Fruit fly (Drosophila melanogaster) whole organism, embryonic: Measurements from ENCODE around the gene Ac13E.

Source experiments
- Asciz ChIP-seq: fragments of 200-800 bp; sonication (Bioruptor generic); optimal IDR thresholded peaks from 2 replicates; lab custom pipeline; 2017; ENCODE audit warnings: missing biosample characterization, mild to moderate bottlenecking, missing genetic modification characterization, missing genetic modification reagents
- Atf-2 ChIP-seq: fragments of 200-800 bp; sonication (Bioruptor generic); optimal IDR thresholded peaks from 2 replicates; lab custom pipeline; 2016; ENCODE audit warnings: missing biosample characterization, missing genetic modification characterization
- Bteb2 ChIP-seq: fragments of 200-800 bp; sonication (Bioruptor generic); optimal IDR thresholded peaks from 2 replicates; lab custom pipeline; 2016; ENCODE audit warnings: missing biosample characterization, missing genetic modification characterization
- C15 ChIP-seq: fragments of 200-800 bp; sonication (Bioruptor generic); IDR thresholded peaks from 3 replicates; pipeline ENCODE4 v1.3.6; 2022; ENCODE audit warnings: missing biosample characterization, missing genetic modification characterization
- CG10654 ChIP-seq: fragments of 200-800 bp; sonication (Bioruptor generic); optimal IDR thresholded peaks from 2 replicates; lab custom pipeline; 2016; ENCODE audit warnings: missing biosample characterization, missing genetic modification characterization
- CG11504 ChIP-seq: fragments of 200-800 bp; sonication (Bioruptor generic); optimal IDR thresholded peaks from 3 replicates; lab custom pipeline; 2019; ENCODE audit warnings: missing biosample characterization, mild to moderate bottlenecking, missing genetic modification characterization, moderate library complexity
- CG12104 ChIP-seq: fragments of 200-800 bp; sonication (Bioruptor generic); optimal IDR thresholded peaks from 3 replicates; lab custom pipeline; 2016; ENCODE audit warnings: missing biosample characterization, missing genetic modification characterization
- CG12219 ChIP-seq: fragments of 200-800 bp; sonication (Bioruptor generic); optimal IDR thresholded peaks from 3 replicates; lab custom pipeline; 2018; ENCODE audit warnings: missing biosample characterization, mild to moderate bottlenecking, missing genetic modification characterization
- CG14710 ChIP-seq: fragments of 200-800 bp; sonication (Bioruptor generic); optimal IDR thresholded peaks from 3 replicates; lab custom pipeline; 2019; ENCODE audit warnings: missing biosample characterization, mild to moderate bottlenecking, missing genetic modification characterization, moderate library complexity
- CG15514 ChIP-seq: fragments of 200-800 bp; sonication (Bioruptor generic); optimal IDR thresholded peaks from 3 replicates; lab custom pipeline; 2017; ENCODE audit warnings: missing biosample characterization, missing genetic modification characterization, mild to moderate bottlenecking, moderate library complexity, missing genetic modification reagents
- CG16779 ChIP-seq: fragments of 200-800 bp; sonication (Bioruptor generic); IDR thresholded peaks from 2 replicates; pipeline ENCODE4 v1.3.6; 2022; ENCODE audit warnings: missing biosample characterization, missing genetic modification characterization
- CG16863 ChIP-seq: fragments of 200-800 bp; sonication (Bioruptor generic); optimal IDR thresholded peaks from 3 replicates; lab custom pipeline; 2016; ENCODE audit warnings: missing biosample characterization, missing genetic modification characterization
- CG1832 ChIP-seq: fragments of 200-800 bp; sonication (Bioruptor generic); optimal IDR thresholded peaks from 2 replicates; lab custom pipeline; 2017; ENCODE audit warnings: missing biosample characterization, mild to moderate bottlenecking, missing genetic modification characterization, inconsistent platforms
- CG2116 ChIP-seq: fragments of 200-800 bp; sonication (Bioruptor generic); optimal IDR thresholded peaks from 3 replicates; lab custom pipeline; 2018; ENCODE audit warnings: missing biosample characterization, mild to moderate bottlenecking, missing genetic modification characterization
- CG2202 ChIP-seq: fragments of 200-800 bp; sonication (Bioruptor generic); optimal IDR thresholded peaks from 2 replicates; lab custom pipeline; 2018; ENCODE audit warnings: missing biosample characterization, mild to moderate bottlenecking, missing genetic modification characterization
- CG2712 ChIP-seq: fragments of 200-800 bp; optimal IDR thresholded peaks from 3 replicates; lab custom pipeline; 2019; ENCODE audit warnings: missing biosample characterization, mild to moderate bottlenecking, missing genetic modification characterization, moderate library complexity
- CG32767 ChIP-seq: fragments of 200-800 bp; sonication (Bioruptor generic); IDR thresholded peaks from 2 replicates; pipeline ENCODE4 v1.3.6; 2022; ENCODE audit warnings: missing biosample characterization, missing genetic modification characterization
- CG34422 ChIP-seq: fragments of 200-800 bp; sonication (Bioruptor generic); IDR thresholded peaks from 3 replicates; pipeline ENCODE4 v1.3.6; 2022; ENCODE audit warnings: missing biosample characterization, missing genetic modification characterization
- CG6689 ChIP-seq: fragments of 200-800 bp; sonication (Bioruptor generic); IDR thresholded peaks from 2 replicates; pipeline ENCODE4 v1.3.6; 2022; ENCODE audit warnings: missing biosample characterization, missing genetic modification characterization
- CG9609 ChIP-seq: fragments of 200-800 bp; sonication (Bioruptor generic); optimal IDR thresholded peaks from 3 replicates; lab custom pipeline; 2016; ENCODE audit warnings: missing biosample characterization, missing genetic modification characterization
- CG9932 ChIP-seq: fragments of 200-800 bp; sonication (Bioruptor generic); IDR thresholded peaks from 2 replicates; pipeline ENCODE4 v1.3.6; 2022; ENCODE audit warnings: missing biosample characterization, missing genetic modification characterization
- CoRest ChIP-seq: fragments of 200-800 bp; sonication (Bioruptor generic); optimal IDR thresholded peaks from 3 replicates; lab custom pipeline; 2018; ENCODE audit warnings: missing biosample characterization, mild to moderate bottlenecking, missing genetic modification characterization, moderate library complexity
- Dek ChIP-seq: fragments of 200-800 bp; sonication (Bioruptor generic); optimal IDR thresholded peaks from 3 replicates; lab custom pipeline; 2019; ENCODE audit warnings: missing biosample characterization, mild to moderate bottlenecking, missing genetic modification characterization, moderate library complexity
- H15 ChIP-seq: fragments of 200-800 bp; sonication (Bioruptor generic); IDR thresholded peaks from 3 replicates; pipeline ENCODE4 v1.3.6; 2022; ENCODE audit warnings: missing biosample characterization, missing genetic modification characterization
- Hmr ChIP-seq: fragments of 200-800 bp; sonication (Bioruptor generic); optimal IDR thresholded peaks from 3 replicates; lab custom pipeline; 2017; ENCODE audit warnings: mild to moderate bottlenecking, missing biosample characterization, missing genetic modification reagents, missing genetic modification characterization
- MTF-1 ChIP-seq: fragments of 200-800 bp; sonication (Bioruptor generic); optimal IDR thresholded peaks from 2 replicates; lab custom pipeline; 2018; ENCODE audit warnings: missing biosample characterization, mild to moderate bottlenecking, missing genetic modification characterization, borderline replicate concordance
- Mes4 ChIP-seq: fragments of 200-800 bp; sonication (Bioruptor generic); optimal IDR thresholded peaks from 2 replicates; lab custom pipeline; 2016; ENCODE audit warnings: missing biosample characterization, missing genetic modification characterization
- Mrtf ChIP-seq: fragments of 200-800 bp; sonication (Bioruptor generic); IDR thresholded peaks from 3 replicates; pipeline ENCODE4 v1.3.6; 2022; ENCODE audit warnings: missing biosample characterization, missing genetic modification characterization
- Oaz ChIP-seq: fragments of 200-800 bp; sonication (Bioruptor generic); IDR thresholded peaks from 2 replicates; pipeline ENCODE4 v1.3.6; 2022; ENCODE audit warnings: missing biosample characterization, missing genetic modification characterization
- Pdp1 ChIP-seq, 2 experiments: fragments of 200-800 bp; sonication (Bioruptor generic); optimal IDR thresholded peaks; 3 replicates each; lab custom pipeline; 2016; ENCODE audit warnings: missing biosample characterization in 2 of 2, missing genetic modification characterization in 2 of 2, mild to moderate bottlenecking in 1 of 2, moderate library complexity in 1 of 2
- bsh ChIP-seq, 2 experiments: fragments of 200-800 bp; sonication (Bioruptor generic); optimal IDR thresholded peaks; 2 replicates each; lab custom pipeline; 2017 to 2018; ENCODE audit warnings: mild to moderate bottlenecking in 2 of 2, missing biosample characterization in 2 of 2, missing genetic modification characterization in 2 of 2, moderate library complexity in 1 of 2
- caup ChIP-seq: fragments of 200-800 bp; sonication (Bioruptor generic); optimal IDR thresholded peaks from 3 replicates; lab custom pipeline; 2017; ENCODE audit warnings: missing biosample characterization, mild to moderate bottlenecking, missing genetic modification characterization, moderate library complexity; ENCODE audit not compliant: severe bottlenecking
- chinmo ChIP-seq: fragments of 200-800 bp; sonication (Bioruptor generic); IDR thresholded peaks from 4 replicates; pipeline ENCODE4 v1.3.6; 2022; ENCODE audit warnings: missing biosample characterization, missing genetic modification characterization; ENCODE audit not compliant: partially characterized antibody
- dimm ChIP-seq: fragments of 200-800 bp; sonication (Bioruptor generic); IDR thresholded peaks from 2 replicates; pipeline ENCODE4 v1.3.6; 2022; ENCODE audit warnings: missing biosample characterization, missing genetic modification characterization
- dmrt99B ChIP-seq: fragments of 200-800 bp; sonication (Bioruptor generic); optimal IDR thresholded peaks from 2 replicates; lab custom pipeline; 2018; ENCODE audit warnings: missing biosample characterization, mild to moderate bottlenecking, missing genetic modification characterization, moderate library complexity
- ewg ChIP-seq: fragments of 200-800 bp; sonication (Bioruptor generic); optimal IDR thresholded peaks from 3 replicates; lab custom pipeline; 2017; ENCODE audit warnings: mild to moderate bottlenecking, missing biosample characterization, missing genetic modification reagents, missing genetic modification characterization
- hkb ChIP-seq, 2 experiments: fragments of 200-800 bp in 1 of 2; fragments of >200 bp in 1 of 2; sonication (Bioruptor generic) in 1 of 2; IDR thresholded peaks in 1 of 2; optimal IDR thresholded peaks in 1 of 2; 2 replicates each; pipeline versions ENCODE4 v1.3.6 to Lab custom; 2017 to 2022; ENCODE audit warnings: missing biosample characterization in 1 of 2, missing genetic modification characterization in 1 of 2
- jigr1 ChIP-seq: fragments of 200-800 bp; sonication (Bioruptor generic); IDR thresholded peaks from 3 replicates; pipeline ENCODE4 v1.3.6; 2022; ENCODE audit warnings: missing biosample characterization, missing genetic modification characterization
- ken ChIP-seq: fragments of 200-800 bp; sonication (Bioruptor generic); IDR thresholded peaks from 3 replicates; pipeline ENCODE4 v1.3.6; 2022; ENCODE audit warnings: missing biosample characterization, missing genetic modification characterization
- luna ChIP-seq: fragments of 200-800 bp; sonication (Bioruptor generic); optimal IDR thresholded peaks from 2 replicates; lab custom pipeline; 2016; ENCODE audit warnings: missing biosample characterization, missing genetic modification characterization
- mam ChIP-seq: fragments of 200-800 bp; sonication (Bioruptor generic); optimal IDR thresholded peaks from 3 replicates; lab custom pipeline; 2016; ENCODE audit warnings: missing biosample characterization, missing genetic modification characterization
- onecut ChIP-seq: fragments of 200-800 bp; sonication (Bioruptor generic); IDR thresholded peaks from 2 replicates; pipeline ENCODE4 v1.3.6; 2022; ENCODE audit warnings: missing biosample characterization, missing genetic modification characterization
- pfk ChIP-seq: fragments of 200-800 bp; sonication (Bioruptor generic); optimal IDR thresholded peaks from 2 replicates; lab custom pipeline; 2018; ENCODE audit warnings: missing biosample characterization, mild to moderate bottlenecking, missing genetic modification characterization, moderate library complexity
- pita ChIP-seq: fragments of 200-800 bp; sonication (Bioruptor generic); optimal IDR thresholded peaks from 2 replicates; lab custom pipeline; 2017; ENCODE audit warnings: missing biosample characterization, mild to moderate bottlenecking, missing genetic modification characterization
- row ChIP-seq: fragments of 200-800 bp; sonication (Bioruptor generic); IDR thresholded peaks from 3 replicates; pipeline ENCODE4 v1.3.6; 2022; ENCODE audit warnings: missing biosample characterization, missing genetic modification characterization
- sc ChIP-seq, 3 experiments: fragments of >200 bp in 2 of 3; fragments of 200-800 bp in 1 of 3; sonication (Bioruptor generic) in 1 of 3; optimal IDR thresholded peaks; 2 replicates in 2 of 3; 3 replicates in 1 of 3; lab custom pipeline; 2017; ENCODE audit warnings: mild to moderate bottlenecking in 1 of 3, missing biosample characterization in 1 of 3, missing genetic modification characterization in 1 of 3, missing genetic modification reagents in 1 of 3
- sim ChIP-seq: fragments of 200-800 bp; sonication (Bioruptor generic); IDR thresholded peaks from 2 replicates; pipeline ENCODE4 v1.3.6; 2022; ENCODE audit warnings: missing biosample characterization, missing genetic modification characterization
- slbo ChIP-seq: fragments of 200-800 bp; sonication (Bioruptor generic); IDR thresholded peaks from 2 replicates; pipeline ENCODE4 v1.3.6; 2022; ENCODE audit warnings: missing biosample characterization, missing genetic modification characterization
- wdn ChIP-seq: fragments of 200-800 bp; sonication (Bioruptor generic); IDR thresholded peaks from 2 replicates; pipeline ENCODE4 v1.3.6; 2022; ENCODE audit warnings: missing biosample characterization, missing genetic modification characterization
- wor ChIP-seq: fragments of 200-800 bp; sonication (Bioruptor generic); IDR thresholded peaks from 2 replicates; pipeline ENCODE4 v1.3.6; 2022; ENCODE audit warnings: missing biosample characterization, missing genetic modification characterization

Gene Ac13E

dm6 chrX:15462436-15462857, 91.6 kb downstream of the Ac13E start, which contains the start of the genes shtd, CG6294 and CG6299 (continued):
- TF ChIP-seq CG2202 (tag; lab: Kevin White, UChicago) (no peak), luna (GFP tag; lab: Kevin White, UChicago) (no peak), onecut (no peak), CG10654 (no peak), sc (optimal IDR thresholded peaks at IDR 0.05; lab: Kevin White, UChicago) (no peak), sc (GFP tag; optimal IDR thresholded peaks at IDR 0.05; lab: Kevin White, UChicago) (no peak), Asciz (GFP tag; lab: Kevin White, UChicago) (no peak), ken (GFP tag; lab: Robert Waterston, UW) (0 out of 3 replicates have a peak, but pooled peaks have one; percentile 39), CG2116 (GFP tag; lab: Kevin White, UChicago) (peak; percentile 82), chinmo (GFP tag; lab: Robert Waterston, UW) (peak; percentile 75; the same call in 2 of the 4 replicates), dimm (GFP tag; lab: Robert Waterston, UW) (no peak), ewg (GFP tag; lab: Kevin White, UChicago) (no peak), Atf-2 (GFP tag; lab: Kevin White, UChicago) (no peak), CG9932 (GFP tag; lab: Robert Waterston, UW) (peak; percentile 33; the same call in 1 of the 2 replicates), Bteb2 (GFP tag; lab: Kevin White, UChicago) (no peak), CG2712 (peak; percentile 47), CG12104 (GFP tag; lab: Kevin White, UChicago) (no peak), Mrtf (no peak), mam (GFP tag; lab: Kevin White, UChicago) (peak; percentile 4), CG6689 (GFP tag; lab: Robert Waterston, UW) (no peak), CG11504 (no peak), jigr1 (GFP tag; lab: Robert Waterston, UW) (no peak), pita (GFP tag; lab: Kevin White, UChicago) (no peak), Dek (tag; lab: Kevin White, UChicago) (no peak), CG16779 (GFP tag; lab: Robert Waterston, UW) (no peak), CG32767 (GFP tag; lab: Robert Waterston, UW) (no peak), bsh (GFP tag; optimal IDR thresholded peaks at IDR 0.05; lab: Kevin White, UChicago) (no peak), pfk (GFP tag; lab: Kevin White, UChicago) (no peak), CG16863 (GFP tag; lab: Kevin White, UChicago) (no peak), Oaz (GFP tag; lab: Robert Waterston, UW) (no peak), wor (GFP tag; lab: Robert Waterston, UW) (no peak), hkb (optimal IDR thresholded peaks at IDR 0.05; lab: Kevin White, UChicago) (no peak), hkb (GFP tag; IDR thresholded peaks at IDR 0.05; lab: Robert Waterston, UW) (no peak), wdn (no peak), CG1832 (GFP tag; lab: Kevin White, UChicago) (no peak), CoRest (tag; lab: Kevin White, UChicago) (peak; percentile 58), CG34422 (GFP tag; lab: Robert Waterston, UW) (0 out of 3 replicates have a peak, but pooled peaks have one; percentile 16), C15 (GFP tag; lab: Robert Waterston, UW) (no peak), CG12219 (GFP tag; lab: Kevin White, UChicago) (no peak), Mes4 (no peak), caup (GFP tag; lab: Kevin White, UChicago) (no peak), CG15514 (GFP tag; lab: Kevin White, UChicago) (peak; percentile 94), CG14710 (tag; lab: Kevin White, UChicago) (peak; percentile 68), H15 (no peak), CG9609 (GFP tag; lab: Kevin White, UChicago) (no peak), MTF-1 (GFP tag; lab: Kevin White, UChicago) (no peak), row (peak; percentile 65; the same call in 2 of the 3 replicates), sim (GFP tag; lab: Robert Waterston, UW) (no peak), dmrt99B (no peak), slbo (GFP tag; lab: Robert Waterston, UW) (no peak), Hmr (GFP tag; lab: Kevin White, UChicago) (no peak), Pdp1 (GFP tag; optimal IDR thresholded peaks at IDR 0.05; lab: Kevin White, UChicago) (peak in 1 of 2 experiments; percentile 21)
